Fruit fly (Drosophila melanogaster): ENCODE results near the gene CG17110.
A peak's percentile ranks its signal among the peaks of the same experiment; 100 is the strongest.

The CG17110 gene

dm6 chr3R:23131341-23131884 lies 39.9 kb downstream of the CG17110 start:
- TF ChIP-seq CG1792 (GFP tag; optimal IDR thresholded peaks at IDR 0.05) (no peak), CG32767 (GFP tag; IDR thresholded peaks at IDR 0.05) (no peak), Kr (GFP tag; optimal IDR thresholded peaks at IDR 0.05) (peak; percentile 29), CG10959 (GFP tag; IDR thresholded peaks at IDR 0.05) (no peak), Doc2 (GFP tag; IDR thresholded peaks at IDR 0.05) (no peak), prd (optimal IDR thresholded peaks at IDR 0.05) (no peak), prd (GFP tag; IDR thresholded peaks at IDR 0.05) (no peak), gce (GFP tag; IDR thresholded peaks at IDR 0.05) (0 out of 3 replicates have a peak, but pooled peaks have one; percentile 18), CG9437 (GFP tag; optimal IDR thresholded peaks at IDR 0.05) (no peak), Awh (GFP tag; IDR thresholded peaks at IDR 0.05) (no peak), CG34422 (GFP tag; IDR thresholded peaks at IDR 0.05) (no peak), CG4360 (GFP tag; IDR thresholded peaks at IDR 0.05) (no peak), Camta (GFP tag; optimal IDR thresholded peaks at IDR 0.05) (no peak), Med (GFP tag) (peak; percentile 35), CG32532 (GFP tag; IDR thresholded peaks at IDR 0.05) (no peak), twi (tag; optimal IDR thresholded peaks at IDR 0.05) (peak; percentile 93), chinmo (GFP tag; IDR thresholded peaks at IDR 0.05; ENCODE audit: partially characterized antibody) (0 out of 4 replicates have a peak, but pooled peaks have one; percentile 3), D (optimal IDR thresholded peaks at IDR 0.05) (peak; percentile 59), D (GFP tag; optimal IDR thresholded peaks at IDR 0.05) (no peak), pan (optimal IDR thresholded peaks at IDR 0.05) (peak in 1 of 2 experiments; percentile 14), pan (GFP tag; optimal IDR thresholded peaks at IDR 0.05 in 1 of 2, IDR thresholded peaks at IDR 0.05 in 1 of 2) (no peak), ara (GFP tag; IDR thresholded peaks at IDR 0.05) (no peak), CG15479 (GFP tag; optimal IDR thresholded peaks at IDR 0.05) (no peak), ham (GFP tag; IDR thresholded peaks at IDR 0.05) (no peak), CG6854 (GFP tag; optimal IDR thresholded peaks at IDR 0.05) (no peak), Abd-B (GFP tag; optimal IDR thresholded peaks at IDR 0.05) (no peak), CG3065 (GFP tag; optimal IDR thresholded peaks at IDR 0.05) (peak; percentile 53), CG6654 (GFP tag; optimal IDR thresholded peaks at IDR 0.05) (no peak), CG8924 (tag; optimal IDR thresholded peaks at IDR 0.05) (no peak), CG15514 (GFP tag; optimal IDR thresholded peaks at IDR 0.05) (no peak), grn (GFP tag; optimal IDR thresholded peaks at IDR 0.05) (no peak), Max (GFP tag; optimal IDR thresholded peaks at IDR 0.05) (no peak), tll (GFP tag; optimal IDR thresholded peaks at IDR 0.05) (peak in 1 of 2 experiments; percentile 67)

- TF ChIP-seq Med (GFP tag) (peak; percentile 10), Hr51 (GFP tag; optimal IDR thresholded peaks at IDR 0.05) (no peak)
Observed at dm6 chr3R:23132299-23132698, 40.8 kb downstream of the CG17110 start.

dm6 chr3R:23133301-23133828 lies 41.8 kb downstream of the CG17110 start:
- no peak for TF ChIP-seq CG6254 (GFP tag; optimal IDR thresholded peaks at IDR 0.05)
- TF ChIP-seq GATAe (GFP tag; conservative IDR thresholded peaks at IDR 0.05): no peak
- TF ChIP-seq gcm (GFP tag; optimal IDR thresholded peaks at IDR 0.05): peak; percentile 56
- no peak for TF ChIP-seq CG34376 (GFP tag; optimal IDR thresholded peaks at IDR 0.05)
- peak; percentile 39 for TF ChIP-seq CG17829 (tag; optimal IDR thresholded peaks at IDR 0.05)
- no peak for TF ChIP-seq CG10959 (GFP tag; IDR thresholded peaks at IDR 0.05)
- TF ChIP-seq wor (GFP tag; IDR thresholded peaks at IDR 0.05): no peak
- TF ChIP-seq bsh (GFP tag; optimal IDR thresholded peaks at IDR 0.05): no peak
- TF ChIP-seq otp (GFP tag; IDR thresholded peaks at IDR 0.05): 0 out of 3 replicates have a peak, but pooled peaks have one; percentile 16
- no peak for TF ChIP-seq Jarid2 (GFP tag; optimal IDR thresholded peaks at IDR 0.05)
- TF ChIP-seq CG8388 (GFP tag; optimal IDR thresholded peaks at IDR 0.05): no peak
- TF ChIP-seq ro (GFP tag; IDR thresholded peaks at IDR 0.05): no peak
- no peak for TF ChIP-seq ase (GFP tag; IDR thresholded peaks at IDR 0.05)
- TF ChIP-seq inv (GFP tag; IDR thresholded peaks at IDR 0.05; ENCODE audit: partially characterized antibody): no peak
- TF ChIP-seq CG12236 (GFP tag; optimal IDR thresholded peaks at IDR 0.05): no peak
- no peak for TF ChIP-seq CG7839 (tag; optimal IDR thresholded peaks at IDR 0.05)
- peak; percentile 51 for TF ChIP-seq CG18262 (tag; optimal IDR thresholded peaks at IDR 0.05)

All from whole organism, embryonic.